Worm (Caenorhabditis elegans): ENCODE data around the gene srb-5.

The srb-5 gene

ce11 chrII:5210830-5211229, 47.6 kb upstream of the srb-5 start, which contains the start of gene C34F11.8 (continued):
- TF ChIP-seq blmp-1 (tag; optimal IDR thresholded peaks at IDR 0.05) (peak; percentile 10), elt-2 (tag; optimal IDR thresholded peaks at IDR 0.05) (no peak), nhr-19 (GFP tag; conservative IDR thresholded peaks at IDR 0.05) (no peak), pag-3 (tag; optimal IDR thresholded peaks at IDR 0.05; ENCODE audit: borderline replicate concordance, insufficient read depth) (no peak), snu-23 (GFP tag; optimal IDR thresholded peaks at IDR 0.05) (peak; percentile 27), unc-62 (GFP tag; optimal IDR thresholded peaks at IDR 0.05) (no peak), xbp-1 (tag; optimal IDR thresholded peaks at IDR 0.05) (no peak), zip-4 (GFP tag; optimal IDR thresholded peaks at IDR 0.05) (no peak), mdl-1 (tag; optimal IDR thresholded peaks at IDR 0.05) (no peak), fkh-10 (GFP tag; optimal IDR thresholded peaks at IDR 0.05) (no peak), unc-130 (tag; optimal IDR thresholded peaks at IDR 0.05) (no peak), dsc-1 (tag; optimal IDR thresholded peaks at IDR 0.05) (no peak), ama-1 (optimal IDR thresholded peaks at IDR 0.05) (no peak), unc-86 (tag; optimal IDR thresholded peaks at IDR 0.05) (no peak), hpl-2 (GFP tag; optimal IDR thresholded peaks at IDR 0.05) (no peak), ztf-4 (tag; optimal IDR thresholded peaks at IDR 0.05) (no peak), ets-5 (GFP tag; IDR thresholded peaks at IDR 0.05) (no peak), irx-1 (tag; optimal IDR thresholded peaks at IDR 0.05) (no peak), nhr-12 (tag; optimal IDR thresholded peaks at IDR 0.05) (no peak), mep-1 (tag; optimal IDR thresholded peaks at IDR 0.05) (peak; percentile 11), hlh-4 (tag; optimal IDR thresholded peaks at IDR 0.05) (no peak), Y116A8C.19 (tag; optimal IDR thresholded peaks at IDR 0.05; ENCODE audit: borderline replicate concordance) (no peak), C34B4.2 (tag; optimal IDR thresholded peaks at IDR 0.05) (no peak)

- TF ChIP-seq efl-1 (optimal IDR thresholded peaks at IDR 0.05): no peak
- TF ChIP-seq efl-1 (GFP tag; optimal IDR thresholded peaks at IDR 0.05 in 1 of 2): peak in 1 of 2 experiments; percentile 61
- TF ChIP-seq skn-1 (tag; optimal IDR thresholded peaks at IDR 0.05): no peak
Observed at ce11 chrII:5209122-5209521, 45.9 kb upstream of the srb-5 start.

ce11 chrII:5205286-5205685, 42.1 kb upstream of the srb-5 start:
- no peak for TF ChIP-seq egl-27 (tag; optimal IDR thresholded peaks at IDR 0.05)
- TF ChIP-seq alr-1 (tag; optimal IDR thresholded peaks at IDR 0.05; ENCODE audit: borderline replicate concordance): no peak
- no peak for TF ChIP-seq efl-1 (optimal IDR thresholded peaks at IDR 0.05)
- TF ChIP-seq efl-1 (GFP tag; optimal IDR thresholded peaks at IDR 0.05 in 1 of 2): peak in 1 of 2 experiments; percentile 86
- no peak for TF ChIP-seq C16A3.4 (tag; optimal IDR thresholded peaks at IDR 0.05)
- TF ChIP-seq fkh-4 (tag; optimal IDR thresholded peaks at IDR 0.05; ENCODE audit: borderline replicate concordance): no peak
- peak; percentile 36 for TF ChIP-seq elt-2 (tag; optimal IDR thresholded peaks at IDR 0.05)
- no peak for TF ChIP-seq lir-3 (tag; optimal IDR thresholded peaks at IDR 0.05; ENCODE audit: poor library complexity)
- TF ChIP-seq ceh-63 (GFP tag; optimal IDR thresholded peaks at IDR 0.05): no peak
- TF ChIP-seq nhr-90 (tag; optimal IDR thresholded peaks at IDR 0.05; ENCODE audit: poor library complexity): no peak
- no peak for TF ChIP-seq fkh-8 (tag; optimal IDR thresholded peaks at IDR 0.05)
- no peak for TF ChIP-seq nhr-77 (tag; optimal IDR thresholded peaks at IDR 0.05)
- no peak for TF ChIP-seq mef-2 (tag; optimal IDR thresholded peaks at IDR 0.05)

ce11 chrII:5202930-5203329, 39.7 kb upstream of the srb-5 start, which contains the start of gene ampd-1:
Gene ampd-1, plus strand, starts transcription at chrII:5203322.
- TF ChIP-seq elt-2 (tag; optimal IDR thresholded peaks at IDR 0.05) (peak; percentile 89), nhr-90 (tag; optimal IDR thresholded peaks at IDR 0.05; ENCODE audit: poor library complexity) (peak; percentile 1), hpl-2 (GFP tag; optimal IDR thresholded peaks at IDR 0.05) (no peak), ets-5 (GFP tag; IDR thresholded peaks at IDR 0.05) (no peak), ama-1 (optimal IDR thresholded peaks at IDR 0.05) (no peak), nhr-71 (tag; optimal IDR thresholded peaks at IDR 0.05) (peak; percentile 45), snu-23 (GFP tag; optimal IDR thresholded peaks at IDR 0.05) (peak; percentile 27), lin-35 (GFP tag; optimal IDR thresholded peaks at IDR 0.05) (peak in 1 of 2 experiments; percentile 37), mef-2 (tag; optimal IDR thresholded peaks at IDR 0.05) (no peak), lin-14 (GFP tag; optimal IDR thresholded peaks at IDR 0.05) (peak; percentile 15), blmp-1 (tag; optimal IDR thresholded peaks at IDR 0.05) (no peak), tbx-2 (tag; optimal IDR thresholded peaks at IDR 0.05) (no peak), efl-1 (optimal IDR thresholded peaks at IDR 0.05) (no peak), efl-1 (GFP tag; optimal IDR thresholded peaks at IDR 0.05 in 1 of 2) (peak in 1 of 2 experiments; percentile 85), egl-13 (tag; optimal IDR thresholded peaks at IDR 0.05) (no peak), nhr-237 (tag; optimal IDR thresholded peaks at IDR 0.05) (no peak), dsc-1 (tag; optimal IDR thresholded peaks at IDR 0.05) (no peak)

All from whole organism, L1 larva.